Worm (Caenorhabditis elegans) whole organism, late embryonic: Measurements from ENCODE around the gene ins-21.

Experiments
- C08G9.2 ChIP-seq: sonication (generic microtip); optimal IDR thresholded peaks from 2 replicates; lab custom pipeline; 2016; ENCODE audit warnings: mild to moderate bottlenecking, missing genetic modification characterization, moderate library complexity, missing compliant biosample characterization
- C38D4.7 ChIP-seq: fragments of 200-800 bp; sonication (Bioruptor generic); optimal IDR thresholded peaks from 2 replicates; lab custom pipeline; 2018; ENCODE audit warnings: mild to moderate bottlenecking, missing genetic modification characterization, moderate library complexity, missing compliant biosample characterization
- F13H6.1 ChIP-seq: sonication (generic microtip); optimal IDR thresholded peaks from 2 replicates; lab custom pipeline; 2016; ENCODE audit warnings: missing genetic modification characterization, missing compliant biosample characterization
- K02D7.2 ChIP-seq: sonication (generic microtip); optimal IDR thresholded peaks from 2 replicates; lab custom pipeline; 2017; ENCODE audit warnings: mild to moderate bottlenecking, missing genetic modification characterization, missing compliant biosample characterization
- T23F11.4 ChIP-seq: fragments of 200-800 bp; sonication (Bioruptor generic); optimal IDR thresholded peaks from 2 replicates; lab custom pipeline; 2018; ENCODE audit warnings: mild to moderate bottlenecking, missing genetic modification characterization, missing compliant biosample characterization
- ahr-1 ChIP-seq: sonication (generic microtip); optimal IDR thresholded peaks from 2 replicates; lab custom pipeline; 2016; ENCODE audit warnings: missing genetic modification characterization, missing compliant biosample characterization
- ama-1 ChIP-seq: fragments of 150-350 bp; optimal IDR thresholded peaks from 2 replicates; lab custom pipeline; 2014
- ceh-14 ChIP-seq: sonication (generic microtip); optimal IDR thresholded peaks from 2 replicates; lab custom pipeline; 2016; ENCODE audit warnings: missing genotype, missing genetic modification characterization, missing compliant biosample characterization
- ceh-18 ChIP-seq: sonication (generic microtip); optimal IDR thresholded peaks from 2 replicates; lab custom pipeline; 2016; ENCODE audit warnings: missing genetic modification characterization, missing compliant biosample characterization
- ceh-19 ChIP-seq: fragments of 200-800 bp; sonication (Bioruptor generic); optimal IDR thresholded peaks from 2 replicates; lab custom pipeline; 2018; ENCODE audit warnings: mild to moderate bottlenecking, missing genetic modification characterization, missing compliant biosample characterization
- ceh-2 ChIP-seq: sonication (generic microtip); optimal IDR thresholded peaks from 2 replicates; lab custom pipeline; 2016; ENCODE audit warnings: missing genotype, missing genetic modification characterization, missing compliant biosample characterization
- ceh-24 ChIP-seq: sonication (generic microtip); optimal IDR thresholded peaks from 2 replicates; lab custom pipeline; 2016; ENCODE audit warnings: mild to moderate bottlenecking, missing genetic modification characterization, missing compliant biosample characterization
- ceh-30 ChIP-seq: fragments of 150-350 bp; optimal IDR thresholded peaks from 2 replicates; lab custom pipeline; 2014; ENCODE audit warnings: missing biosample characterization, missing genetic modification characterization
- ceh-31 ChIP-seq: sonication (generic microtip); optimal IDR thresholded peaks from 2 replicates; lab custom pipeline; 2016; ENCODE audit warnings: missing genetic modification characterization, missing compliant biosample characterization
- ceh-34 ChIP-seq: sonication (generic microtip); optimal IDR thresholded peaks from 2 replicates; lab custom pipeline; 2016; ENCODE audit warnings: mild to moderate bottlenecking, missing genetic modification characterization, missing compliant biosample characterization
- ceh-45 ChIP-seq: fragments of 200-800 bp; sonication (Bioruptor generic); IDR thresholded peaks from 2 replicates; pipeline ENCODE4 v1.3.6; 2022; ENCODE audit warnings: missing genetic modification reagents, missing genetic modification characterization, missing compliant biosample characterization
- ceh-6 ChIP-seq: fragments of 200-800 bp; sonication (Bioruptor generic); optimal IDR thresholded peaks from 2 replicates; lab custom pipeline; 2018; ENCODE audit warnings: mild to moderate bottlenecking, missing genetic modification characterization, missing compliant biosample characterization
- ceh-9 ChIP-seq: sonication (generic microtip); optimal IDR thresholded peaks from 2 replicates; lab custom pipeline; 2016; ENCODE audit warnings: mild to moderate bottlenecking, missing genetic modification characterization, inconsistent platforms, missing compliant biosample characterization
- che-1 ChIP-seq: sonication (generic microtip); optimal IDR thresholded peaks from 2 replicates; lab custom pipeline; 2016; ENCODE audit warnings: mild to moderate bottlenecking, missing genetic modification characterization, missing compliant biosample characterization
- dmd-4 ChIP-seq: sonication (generic microtip); optimal IDR thresholded peaks from 2 replicates; lab custom pipeline; 2016; ENCODE audit warnings: borderline replicate concordance, missing genetic modification characterization, missing compliant biosample characterization
- dve-1 ChIP-seq: sonication (generic microtip); optimal IDR thresholded peaks from 2 replicates; lab custom pipeline; 2017; ENCODE audit warnings: antibody characterized with exemption, mild to moderate bottlenecking, missing genetic modification characterization, missing compliant biosample characterization
- elt-2 ChIP-seq: sonication (generic microtip); optimal IDR thresholded peaks from 2 replicates; lab custom pipeline; 2016; ENCODE audit warnings: missing genetic modification reagents, missing genetic modification characterization, missing compliant biosample characterization
- elt-4 ChIP-seq: sonication (generic microtip); optimal IDR thresholded peaks from 2 replicates; lab custom pipeline; 2016; ENCODE audit warnings: missing genetic modification characterization, missing compliant biosample characterization
- fax-1 ChIP-seq: sonication (generic microtip); optimal IDR thresholded peaks from 2 replicates; lab custom pipeline; 2016; ENCODE audit warnings: missing genotype, missing genetic modification characterization, missing compliant biosample characterization
- fkh-10 ChIP-seq: fragments of 150-350 bp; optimal IDR thresholded peaks from 2 replicates; lab custom pipeline; 2014; ENCODE audit warnings: missing biosample characterization, missing genetic modification reagents, missing genetic modification characterization
- fkh-6 ChIP-seq: sonication (generic microtip); optimal IDR thresholded peaks from 2 replicates; lab custom pipeline; 2016; ENCODE audit warnings: missing genetic modification characterization, missing compliant biosample characterization
- gmeb-2 ChIP-seq: sonication (generic microtip); optimal IDR thresholded peaks from 2 replicates; lab custom pipeline; 2016; ENCODE audit warnings: missing genetic modification characterization, inconsistent platforms, missing compliant biosample characterization
- hlh-13 ChIP-seq: fragments of 200-800 bp; sonication (Bioruptor generic); optimal IDR thresholded peaks from 2 replicates; lab custom pipeline; 2018; ENCODE audit warnings: mild to moderate bottlenecking, missing genetic modification characterization, missing compliant biosample characterization
- hlh-30 ChIP-seq: sonication (generic microtip); optimal IDR thresholded peaks from 2 replicates; lab custom pipeline; 2017; ENCODE audit warnings: antibody characterized with exemption, missing genetic modification characterization, missing compliant biosample characterization; ENCODE audit not compliant: insufficient read depth
- hlh-6 ChIP-seq: sonication (generic microtip); optimal IDR thresholded peaks from 2 replicates; lab custom pipeline; 2016; ENCODE audit warnings: missing genotype, missing genetic modification characterization, missing compliant biosample characterization
- hlh-8 ChIP-seq: sonication (generic microtip); optimal IDR thresholded peaks from 2 replicates; lab custom pipeline; 2016; ENCODE audit warnings: missing genotype, missing genetic modification characterization, missing compliant biosample characterization
- lim-6 ChIP-seq: sonication (generic microtip); optimal IDR thresholded peaks from 2 replicates; lab custom pipeline; 2016; ENCODE audit warnings: missing genetic modification characterization, missing compliant biosample characterization
- nhr-232 ChIP-seq: sonication (generic microtip); optimal IDR thresholded peaks from 2 replicates; lab custom pipeline; 2016; ENCODE audit warnings: missing genetic modification characterization, missing compliant biosample characterization
- npax-4 ChIP-seq: sonication (generic microtip); optimal IDR thresholded peaks from 2 replicates; lab custom pipeline; 2016; ENCODE audit warnings: missing genetic modification characterization, missing compliant biosample characterization
- odd-2 ChIP-seq: sonication (generic microtip); optimal IDR thresholded peaks from 2 replicates; lab custom pipeline; 2017; ENCODE audit warnings: antibody characterized with exemption, mild to moderate bottlenecking, missing genetic modification characterization, missing compliant biosample characterization
- pat-9 ChIP-seq: fragments of 200-800 bp; sonication (Bioruptor generic); optimal IDR thresholded peaks from 2 replicates; lab custom pipeline; 2018; ENCODE audit warnings: mild to moderate bottlenecking, missing genetic modification characterization, moderate library complexity, missing compliant biosample characterization
- pax-1 ChIP-seq: fragments of 150-350 bp; optimal IDR thresholded peaks from 2 replicates; lab custom pipeline; 2014; ENCODE audit warnings: missing biosample characterization, missing genetic modification characterization
- pha-2 ChIP-seq: sonication (generic microtip); optimal IDR thresholded peaks from 2 replicates; lab custom pipeline; 2017; ENCODE audit warnings: mild to moderate bottlenecking, missing genetic modification characterization, missing compliant biosample characterization
- pha-4 ChIP-seq: fragments of 150-350 bp; optimal IDR thresholded peaks from 2 replicates; lab custom pipeline; 2018; ENCODE audit warnings: missing biosample characterization, missing genetic modification reagents, missing genetic modification characterization
- pqm-1 ChIP-seq: sonication (generic microtip); optimal IDR thresholded peaks from 2 replicates; lab custom pipeline; 2016; ENCODE audit warnings: missing genetic modification characterization, missing compliant biosample characterization
- pros-1 ChIP-seq: fragments of 150-350 bp; optimal IDR thresholded peaks from 2 replicates; lab custom pipeline; 2014; ENCODE audit warnings: missing biosample characterization, missing genetic modification reagents, missing genetic modification characterization
- ref-2 ChIP-seq: sonication (generic microtip); optimal IDR thresholded peaks from 2 replicates; lab custom pipeline; 2016; ENCODE audit warnings: missing genetic modification characterization, missing compliant biosample characterization
- rnt-1 ChIP-seq: sonication (generic microtip); optimal IDR thresholded peaks from 2 replicates; lab custom pipeline; 2016; ENCODE audit warnings: missing genetic modification characterization, missing compliant biosample characterization
- sdc-2 ChIP-seq: sonication (generic microtip); optimal IDR thresholded peaks from 2 replicates; lab custom pipeline; 2016; ENCODE audit warnings: missing genotype, missing genetic modification characterization, missing compliant biosample characterization
- sox-4 ChIP-seq: sonication (generic microtip); optimal IDR thresholded peaks from 2 replicates; lab custom pipeline; 2017; ENCODE audit warnings: mild to moderate bottlenecking, missing genetic modification characterization, inconsistent platforms, missing compliant biosample characterization
- syd-9 ChIP-seq: sonication (generic microtip); optimal IDR thresholded peaks from 2 replicates; lab custom pipeline; 2016; ENCODE audit warnings: mild to moderate bottlenecking, missing genetic modification characterization, moderate library complexity, missing compliant biosample characterization
- tbx-2 ChIP-seq: sonication (generic microtip); optimal IDR thresholded peaks from 2 replicates; lab custom pipeline; 2016; ENCODE audit warnings: missing genetic modification characterization, missing compliant biosample characterization
- ttx-3 ChIP-seq: sonication (generic microtip); optimal IDR thresholded peaks from 2 replicates; lab custom pipeline; 2016; ENCODE audit warnings: missing genetic modification reagents, missing genetic modification characterization, missing compliant biosample characterization
- unc-3 ChIP-seq, 2 experiments: fragments of 200-800 bp in 1 of 2; sonication (Bioruptor generic) in 1 of 2; sonication (generic microtip) in 1 of 2; conservative IDR thresholded peaks in 1 of 2; optimal IDR thresholded peaks in 1 of 2; 2 replicates each; pipeline versions ENCODE4 v1.3.6 to Lab custom; 2016 to 2022; ENCODE audit warnings: missing compliant biosample characterization in 2 of 2, missing genetic modification characterization in 2 of 2, missing genetic modification reagents in 1 of 2
- unc-42 ChIP-seq: sonication (generic microtip); optimal IDR thresholded peaks from 2 replicates; lab custom pipeline; 2016; ENCODE audit warnings: missing genotype, missing genetic modification characterization, missing compliant biosample characterization
- unc-55 ChIP-seq: sonication (generic microtip); optimal IDR thresholded peaks from 2 replicates; lab custom pipeline; 2017; ENCODE audit warnings: missing biosample characterization, missing genetic modification reagents, missing genetic modification characterization
- unc-86 ChIP-seq: sonication (generic microtip); optimal IDR thresholded peaks from 2 replicates; lab custom pipeline; 2016; ENCODE audit warnings: missing genetic modification characterization, missing compliant biosample characterization
- zip-5 ChIP-seq: sonication (generic microtip); optimal IDR thresholded peaks from 2 replicates; lab custom pipeline; 2016; ENCODE audit warnings: missing genetic modification characterization, missing compliant biosample characterization
- ztf-16 ChIP-seq: sonication (generic microtip); optimal IDR thresholded peaks from 2 replicates; lab custom pipeline; 2017; ENCODE audit warnings: missing genetic modification characterization, missing compliant biosample characterization

The ins-21 gene

ce11 chrIII:10064140-10064539 is 40.6 kb downstream of the ins-21 start, which contains the start of gene ekl-6:
ekl-6 (plus strand) TSS chrIII:10064404.
- TF ChIP-seq rnt-1 (tag; lab: Kevin White, UChicago), result peak; percentile 15
- TF ChIP-seq ceh-24 (tag; lab: Kevin White, UChicago), result no peak
- TF ChIP-seq dmd-4 (tag; lab: Kevin White, UChicago), result no peak
- TF ChIP-seq ceh-34, result no peak
- no peak for TF ChIP-seq sox-4 (tag; lab: Kevin White, UChicago)
- no peak for TF ChIP-seq pha-4 (tag; lab: Kevin White, UChicago)
- TF ChIP-seq hlh-8, result peak; percentile 61
- TF ChIP-seq lim-6 (tag; lab: Kevin White, UChicago), result no peak
- no peak for TF ChIP-seq ahr-1 (tag; lab: Kevin White, UChicago)
- TF ChIP-seq nhr-232 (tag; lab: Kevin White, UChicago), result no peak
- TF ChIP-seq pros-1 (tag; lab: Kevin White, UChicago), result no peak
- no peak for TF ChIP-seq pax-1 (tag; lab: Kevin White, UChicago)
- TF ChIP-seq che-1 (tag; lab: Kevin White, UChicago), result no peak
- TF ChIP-seq tbx-2 (tag; lab: Kevin White, UChicago), result peak; percentile 86
- no peak for TF ChIP-seq ceh-18 (tag; lab: Kevin White, UChicago)
- peak; percentile 53 for TF ChIP-seq elt-2 (tag; lab: Kevin White, UChicago)
- TF ChIP-seq F13H6.1 (tag; lab: Kevin White, UChicago), result peak; percentile 40
- no peak for TF ChIP-seq T23F11.4 (GFP tag; lab: Kevin White, UChicago)
- TF ChIP-seq ceh-19 (GFP tag; lab: Kevin White, UChicago), result no peak
- peak; percentile 76 for TF ChIP-seq ref-2 (tag; lab: Kevin White, UChicago)
- no peak for TF ChIP-seq ceh-9
- TF ChIP-seq sdc-2 (tag; lab: Kevin White, UChicago), result peak; percentile 16
- TF ChIP-seq ztf-16 (tag; lab: Kevin White, UChicago), result no peak
- TF ChIP-seq hlh-30 (tag; lab: Kevin White, UChicago), result no peak
- peak; percentile 11 for TF ChIP-seq fax-1 (tag; lab: Kevin White, UChicago)
- no peak for TF ChIP-seq hlh-6 (tag; lab: Kevin White, UChicago)
- peak; percentile 90 for TF ChIP-seq ceh-2 (tag; lab: Kevin White, UChicago)
- TF ChIP-seq fkh-6 (tag; lab: Kevin White, UChicago), result no peak
- TF ChIP-seq unc-3 (GFP tag; conservative IDR thresholded peaks at IDR 0.05; lab: Robert Waterston, UW), result no peak
- no peak for TF ChIP-seq unc-3 (tag; optimal IDR thresholded peaks at IDR 0.05; lab: Kevin White, UChicago)
- no peak for TF ChIP-seq hlh-13
- no peak for TF ChIP-seq dve-1 (tag; lab: Kevin White, UChicago)
- peak; percentile 85 for TF ChIP-seq ceh-31
- TF ChIP-seq pqm-1 (tag; lab: Kevin White, UChicago), result no peak
- no peak for TF ChIP-seq ceh-30 (tag; lab: Kevin White, UChicago)
- TF ChIP-seq unc-42, result no peak
- no peak for TF ChIP-seq pha-2
- no peak for TF ChIP-seq unc-55 (GFP tag; lab: Kevin White, UChicago)
- TF ChIP-seq ama-1, result no peak
- no peak for TF ChIP-seq pat-9 (tag; lab: Kevin White, UChicago)
- no peak for TF ChIP-seq syd-9 (tag; lab: Kevin White, UChicago)
- TF ChIP-seq elt-4 (tag; lab: Kevin White, UChicago), result no peak
- peak; percentile 84 for TF ChIP-seq C08G9.2 (tag; lab: Kevin White, UChicago)
- TF ChIP-seq ceh-6 (GFP tag; lab: Kevin White, UChicago), result no peak
- no peak for TF ChIP-seq npax-4 (tag; lab: Kevin White, UChicago)
- TF ChIP-seq C38D4.7 (GFP tag; lab: Kevin White, UChicago), result no peak
- no peak for TF ChIP-seq ttx-3 (tag; lab: Kevin White, UChicago)
- no peak for TF ChIP-seq fkh-10 (GFP tag; lab: Kevin White, UChicago)
- TF ChIP-seq K02D7.2, result no peak
- TF ChIP-seq ceh-45 (GFP tag; lab: Robert Waterston, UW), result no peak
- no peak for TF ChIP-seq odd-2 (tag; lab: Kevin White, UChicago)
- TF ChIP-seq gmeb-2 (tag; lab: Kevin White, UChicago), result no peak
- peak; percentile 14 for TF ChIP-seq unc-86
- peak; percentile 79 for TF ChIP-seq zip-5 (tag; lab: Kevin White, UChicago)
- TF ChIP-seq ceh-14 (tag; lab: Kevin White, UChicago), result peak; percentile 21
